ENCODE assay signal across 4 fruit fly cellular contexts in the genomic region with DNA sequence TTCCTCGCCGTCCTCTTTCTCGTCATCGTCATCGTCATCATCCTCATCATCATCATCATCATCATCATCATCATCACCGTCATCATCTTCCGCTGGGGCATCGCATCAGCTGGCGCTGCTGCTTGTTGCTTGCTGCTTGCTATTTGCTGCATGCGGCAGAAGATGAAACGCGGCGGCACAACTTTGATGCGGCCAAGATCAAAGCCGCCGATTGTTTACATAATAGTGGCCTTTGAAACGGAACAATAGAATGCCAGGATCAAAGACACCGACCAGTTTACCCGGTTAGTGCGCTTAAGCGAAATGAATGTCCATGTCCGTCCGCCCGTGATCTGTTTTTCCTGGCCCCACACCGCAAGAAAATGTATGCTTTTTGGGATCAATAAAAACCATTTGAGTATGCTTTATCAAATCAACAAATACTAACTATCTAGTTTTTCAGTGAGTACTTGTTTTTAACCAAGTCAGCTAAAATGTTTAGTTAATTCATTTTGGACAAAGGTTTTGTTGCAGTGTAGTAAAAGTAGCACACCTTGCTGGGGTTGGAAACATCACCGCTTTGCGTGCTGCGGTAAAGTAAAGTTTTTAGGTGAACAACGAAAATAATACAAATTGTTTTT.
TF ChIP-seq lines count a peak whose summit lies in the region.

No protein-coding gene starts in this region.

- no peak for TF ChIP-seq CTCF in whole organism, embryonic (GFP tag; optimal IDR thresholded peaks at IDR 0.05; lab: Kevin White, UChicago)

TF ChIP-seq in whole organism, embryonic, 481 proteins besides CTCF, POLR2A, EP300 and RAD21 (continues in another document):
- TF ChIP-seq CG4617 (GFP tag; optimal IDR thresholded peaks at IDR 0.05; lab: Kevin White, UChicago; ENCODE audit: borderline replicate concordance) (peak; percentile 20), CG17829 (tag; optimal IDR thresholded peaks at IDR 0.05; lab: Kevin White, UChicago) (peak; percentile 81), Meics (GFP tag; optimal IDR thresholded peaks at IDR 0.05; lab: Kevin White, UChicago) (no peak), pan (optimal IDR thresholded peaks at IDR 0.05; lab: Kevin White, UChicago) (peak in 1 of 2 experiments; percentile 70), pan (GFP tag; optimal IDR thresholded peaks at IDR 0.05 in 1 of 2, IDR thresholded peaks at IDR 0.05 in 1 of 2) (peak in 1 of 2 experiments; percentile 76), NC2β (GFP tag; optimal IDR thresholded peaks at IDR 0.05; lab: Kevin White, UChicago) (peak; percentile 41), bsh (GFP tag; optimal IDR thresholded peaks at IDR 0.05; lab: Kevin White, UChicago) (peak in 1 of 2 experiments; percentile 74), ems (GFP tag; optimal IDR thresholded peaks at IDR 0.05; lab: Kevin White, UChicago) (no peak), usp (GFP tag; optimal IDR thresholded peaks at IDR 0.05; lab: Kevin White, UChicago) (no peak), CG2116 (GFP tag; optimal IDR thresholded peaks at IDR 0.05; lab: Kevin White, UChicago) (peak; percentile 12), grau (tag; optimal IDR thresholded peaks at IDR 0.05; lab: Kevin White, UChicago) (peak; percentile 51), CoRest (tag; optimal IDR thresholded peaks at IDR 0.05; lab: Kevin White, UChicago) (peak; percentile 24), Xbp1 (GFP tag; optimal IDR thresholded peaks at IDR 0.05; lab: Kevin White, UChicago) (peak; percentile 47), CG14441 (GFP tag; IDR thresholded peaks at IDR 0.05; lab: Robert Waterston, UW) (0 out of 2 replicates have a peak, but pooled peaks have one; percentile 21), lov (optimal IDR thresholded peaks at IDR 0.05; lab: Kevin White, UChicago) (no peak), lov (GFP tag; IDR thresholded peaks at IDR 0.05; lab: Robert Waterston, UW) (peak; percentile 73; the same call in 1 of the 3 replicates), bcd (GFP tag; optimal IDR thresholded peaks at IDR 0.05; lab: Kevin White, UChicago) (peak; percentile 23), peb (GFP tag; IDR thresholded peaks at IDR 0.05; lab: Robert Waterston, UW) (peak; percentile 36; the same call in 1 of the 2 replicates), Six4 (GFP tag; optimal IDR thresholded peaks at IDR 0.05; lab: Kevin White, UChicago) (peak; percentile 57)

TF ChIP-seq in whole organism, prepupa, 60 proteins besides CTCF, POLR2A, EP300 and RAD21 (continues in another document):
- TF ChIP-seq CG11762 (GFP tag; optimal IDR thresholded peaks at IDR 0.05; lab: Kevin White, UChicago; ENCODE audit: insufficient read depth) (no peak), Hr38 (GFP tag; optimal IDR thresholded peaks at IDR 0.05; lab: Kevin White, UChicago) (no peak), CG6276 (GFP tag; optimal IDR thresholded peaks at IDR 0.05; lab: Kevin White, UChicago) (peak; percentile 48), Eip93F (GFP tag; optimal IDR thresholded peaks at IDR 0.05; lab: Kevin White, UChicago) (no peak), CG10669 (GFP tag; optimal IDR thresholded peaks at IDR 0.05; lab: Kevin White, UChicago) (peak; percentile 43), Eip75B (GFP tag; optimal IDR thresholded peaks at IDR 0.05; lab: Kevin White, UChicago) (peak; percentile 48), fd59A (GFP tag; optimal IDR thresholded peaks at IDR 0.05; lab: Kevin White, UChicago) (no peak), CG32006 (GFP tag; optimal IDR thresholded peaks at IDR 0.05; lab: Kevin White, UChicago) (peak; percentile 80), CG6163 (GFP tag; IDR thresholded peaks at IDR 0.05; lab: Robert Waterston, UW) (peak; percentile 56; the same call in 2 of the 3 replicates), CG11294 (GFP tag; IDR thresholded peaks at IDR 0.05; lab: Robert Waterston, UW) (no peak), fd85E (GFP tag; optimal IDR thresholded peaks at IDR 0.05; lab: Kevin White, UChicago) (no peak), CG10631 (GFP tag; optimal IDR thresholded peaks at IDR 0.05; lab: Kevin White, UChicago) (peak; percentile 21), spab (GFP tag; optimal IDR thresholded peaks at IDR 0.05; lab: Kevin White, UChicago) (peak; percentile 2), esn (GFP tag; optimal IDR thresholded peaks at IDR 0.05; lab: Kevin White, UChicago) (peak; percentile 64), CG11902 (GFP tag; optimal IDR thresholded peaks at IDR 0.05; lab: Kevin White, UChicago) (no peak), CG15336 (GFP tag; IDR thresholded peaks at IDR 0.05; lab: Robert Waterston, UW) (peak; percentile 36; the same call in 1 of the 2 replicates), CG1621 (tag; optimal IDR thresholded peaks at IDR 0.05; lab: Kevin White, UChicago) (peak; percentile 22), Met (GFP tag; optimal IDR thresholded peaks at IDR 0.05; lab: Kevin White, UChicago) (peak; percentile 50), Blimp-1 (GFP tag; optimal IDR thresholded peaks at IDR 0.05; lab: Kevin White, UChicago) (no peak), CG3919 (GFP tag; optimal IDR thresholded peaks at IDR 0.05; lab: Kevin White, UChicago) (peak; percentile 60), net (GFP tag; optimal IDR thresholded peaks at IDR 0.05; lab: Kevin White, UChicago) (peak; percentile 36)

TF ChIP-seq in whole organism, pupa, 21 proteins besides CTCF, POLR2A, EP300 and RAD21:
- peak; percentile 51; the same call in 1 of the 3 replicates for TF ChIP-seq CG4496 (GFP tag; IDR thresholded peaks at IDR 0.05; lab: Robert Waterston, UW)
- TF ChIP-seq Pif1A (GFP tag; optimal IDR thresholded peaks at IDR 0.05; lab: Kevin White, UChicago): peak; percentile 61
- TF ChIP-seq CG32121 (GFP tag; IDR thresholded peaks at IDR 0.05; lab: Robert Waterston, UW): no peak
- no peak for TF ChIP-seq gl (tag; optimal IDR thresholded peaks at IDR 0.05; lab: Kevin White, UChicago)
- TF ChIP-seq CG15710 (tag; optimal IDR thresholded peaks at IDR 0.05; lab: Kevin White, UChicago): peak; percentile 44
- TF ChIP-seq Snoo (tag; optimal IDR thresholded peaks at IDR 0.05; lab: Kevin White, UChicago): no peak
- peak; percentile 66 for TF ChIP-seq CG14655 (GFP tag; optimal IDR thresholded peaks at IDR 0.05; lab: Kevin White, UChicago)
- TF ChIP-seq fd96Ca (GFP tag; IDR thresholded peaks at IDR 0.05; lab: Robert Waterston, UW): peak; percentile 60; the same call in 2 of the 3 replicates
- TF ChIP-seq CG8301 (tag; optimal IDR thresholded peaks at IDR 0.05; lab: Kevin White, UChicago): peak; percentile 68
- no peak for TF ChIP-seq EcR (GFP tag; optimal IDR thresholded peaks at IDR 0.05; lab: Kevin White, UChicago)
- TF ChIP-seq Pif1B (GFP tag; optimal IDR thresholded peaks at IDR 0.05; lab: Kevin White, UChicago): peak; percentile 40
- no peak for TF ChIP-seq CG13204 (GFP tag; optimal IDR thresholded peaks at IDR 0.05; lab: Kevin White, UChicago)
- no peak for TF ChIP-seq D1 (tag; optimal IDR thresholded peaks at IDR 0.05; lab: Kevin White, UChicago)
- TF ChIP-seq CG17806 (tag; optimal IDR thresholded peaks at IDR 0.05; lab: Kevin White, UChicago): peak; percentile 55
- peak; percentile 31 for TF ChIP-seq CG34367 (tag; optimal IDR thresholded peaks at IDR 0.05; lab: Kevin White, UChicago)
- TF ChIP-seq CG12605 (GFP tag; IDR thresholded peaks at IDR 0.05; lab: Robert Waterston, UW): no peak
- peak; percentile 40; the same call in 1 of the 2 replicates for TF ChIP-seq Ets98B (GFP tag; IDR thresholded peaks at IDR 0.05; lab: Robert Waterston, UW)
- TF ChIP-seq CG9948 (tag; optimal IDR thresholded peaks at IDR 0.05; lab: Kevin White, UChicago): peak; percentile 43
- no peak for TF ChIP-seq rn (GFP tag; IDR thresholded peaks at IDR 0.05; lab: Robert Waterston, UW)
- TF ChIP-seq CG8159 (tag; optimal IDR thresholded peaks at IDR 0.05; lab: Kevin White, UChicago): peak; percentile 58
- no peak for TF ChIP-seq CG10348 (GFP tag; IDR thresholded peaks at IDR 0.05; lab: Robert Waterston, UW)

TF ChIP-seq in whole organism, wandering third instar larva, 38 proteins besides CTCF, POLR2A, EP300 and RAD21 (continues in another document):
- TF ChIP-seq Rel (GFP tag; optimal IDR thresholded peaks at IDR 0.05; lab: Kevin White, UChicago): no peak
- TF ChIP-seq Rel (tag; optimal IDR thresholded peaks at IDR 0.05; lab: Kevin White, UChicago): no peak
- no peak for TF ChIP-seq Abd-B (GFP tag; optimal IDR thresholded peaks at IDR 0.05; lab: Kevin White, UChicago)
- TF ChIP-seq rgr (GFP tag; optimal IDR thresholded peaks at IDR 0.05; lab: Kevin White, UChicago): peak; percentile 25
- TF ChIP-seq N (GFP tag; optimal IDR thresholded peaks at IDR 0.05; lab: Kevin White, UChicago): no peak
- TF ChIP-seq woc (GFP tag; optimal IDR thresholded peaks at IDR 0.05; lab: Kevin White, UChicago): peak; percentile 22
- peak; percentile 57 for TF ChIP-seq h (GFP tag; optimal IDR thresholded peaks at IDR 0.05; lab: Kevin White, UChicago)
- no peak for TF ChIP-seq Hr78 (GFP tag; optimal IDR thresholded peaks at IDR 0.05; lab: Kevin White, UChicago)
- no peak for TF ChIP-seq Hr83 (GFP tag; optimal IDR thresholded peaks at IDR 0.05; lab: Kevin White, UChicago; ENCODE audit: poor library complexity, severe bottlenecking)
- peak; percentile 38 for TF ChIP-seq fru (GFP tag; optimal IDR thresholded peaks at IDR 0.05; lab: Kevin White, UChicago)
- TF ChIP-seq psq (GFP tag; optimal IDR thresholded peaks at IDR 0.05; lab: Kevin White, UChicago): no peak
- no peak for TF ChIP-seq usp (GFP tag; optimal IDR thresholded peaks at IDR 0.05; lab: Kevin White, UChicago)
- TF ChIP-seq jim (GFP tag; optimal IDR thresholded peaks at IDR 0.05; lab: Kevin White, UChicago): no peak
- TF ChIP-seq ey (GFP tag; optimal IDR thresholded peaks at IDR 0.05; lab: Kevin White, UChicago): peak; percentile 19
- TF ChIP-seq CG9705 (GFP tag; optimal IDR thresholded peaks at IDR 0.05; lab: Kevin White, UChicago): no peak
- TF ChIP-seq OdsH (GFP tag; optimal IDR thresholded peaks at IDR 0.05; lab: Kevin White, UChicago): peak; percentile 26
- peak; percentile 36 for TF ChIP-seq HLH106 (tag; optimal IDR thresholded peaks at IDR 0.05; lab: Kevin White, UChicago)
- TF ChIP-seq dsf (GFP tag; optimal IDR thresholded peaks at IDR 0.05; lab: Kevin White, UChicago; ENCODE audit: borderline replicate concordance): no peak
- no peak for TF ChIP-seq tai (GFP tag; optimal IDR thresholded peaks at IDR 0.05; lab: Kevin White, UChicago)
- no peak for TF ChIP-seq pan (optimal IDR thresholded peaks at IDR 0.05; lab: Kevin White, UChicago)
- peak in 1 of 2 experiments; percentile 51 for TF ChIP-seq foxo (GFP tag; optimal IDR thresholded peaks at IDR 0.05; lab: Kevin White, UChicago)
- peak; percentile 2 for TF ChIP-seq Sp1 (GFP tag; optimal IDR thresholded peaks at IDR 0.05; lab: Kevin White, UChicago)
- no peak for TF ChIP-seq Vsx2 (GFP tag; optimal IDR thresholded peaks at IDR 0.05; lab: Kevin White, UChicago; ENCODE audit: partially characterized antibody)
- TF ChIP-seq lola (GFP tag; optimal IDR thresholded peaks at IDR 0.05; lab: Kevin White, UChicago): no peak
- TF ChIP-seq CrebA (GFP tag; optimal IDR thresholded peaks at IDR 0.05; lab: Kevin White, UChicago; ENCODE audit: borderline replicate concordance): no peak
- peak; percentile 21 for TF ChIP-seq br (GFP tag; optimal IDR thresholded peaks at IDR 0.05; lab: Kevin White, UChicago)
- TF ChIP-seq Dif (GFP tag; optimal IDR thresholded peaks at IDR 0.05; lab: Kevin White, UChicago; ENCODE audit: partially characterized antibody): no peak
- TF ChIP-seq Hnf4 (GFP tag; optimal IDR thresholded peaks at IDR 0.05; lab: Kevin White, UChicago): no peak

Comparison
In these comparisons a context has a peak if more than half of its experiments do, and no peak if none do; other contexts are left out.
1. Of the 7 proteins assayed by ChIP-seq in both whole organism, embryonic and whole organism, prepupa: peak only in whole organism, embryonic: Blimp-1; only in whole organism, prepupa: Hr39 and Lpt; in both: Sox102F; in neither: 3.